Worm (Caenorhabditis elegans) whole organism, L2 larva: ENCODE data around the gene R07E5.4.

Experiments
- F13H6.1 ChIP-seq: sonication (generic microtip); optimal IDR thresholded peaks from 2 replicates; lab custom pipeline; 2016; ENCODE audit warnings: missing genetic modification characterization, missing compliant biosample characterization
- Y55F3AM.14 ChIP-seq: fragments of 200-800 bp; sonication (Bioruptor generic); optimal IDR thresholded peaks from 2 replicates; lab custom pipeline; 2018; ENCODE audit warnings: mild to moderate bottlenecking, missing genetic modification characterization, missing compliant biosample characterization
- ZK546.5 ChIP-seq: sonication (generic microtip); optimal IDR thresholded peaks from 2 replicates; lab custom pipeline; 2017; ENCODE audit warnings: missing biosample characterization, missing genetic modification characterization
- aly-2 ChIP-seq: fragments of 150-350 bp; optimal IDR thresholded peaks from 2 replicates; lab custom pipeline; 2014; ENCODE audit warnings: missing biosample characterization, missing genetic modification characterization
- ceh-16 ChIP-seq: fragments of 150-350 bp; optimal IDR thresholded peaks from 2 replicates; lab custom pipeline; 2014; ENCODE audit warnings: missing biosample characterization, missing genetic modification characterization
- ceh-82 ChIP-seq: fragments of 150-350 bp; optimal IDR thresholded peaks from 2 replicates; lab custom pipeline; 2014; ENCODE audit warnings: missing biosample characterization, missing genetic modification characterization
- crh-2 ChIP-seq: sonication (generic microtip); optimal IDR thresholded peaks from 2 replicates; lab custom pipeline; 2017; ENCODE audit warnings: missing biosample characterization, missing genetic modification characterization
- elt-1 ChIP-seq: fragments of 150-350 bp; optimal IDR thresholded peaks from 2 replicates; lab custom pipeline; 2014; ENCODE audit warnings: missing biosample characterization, missing genetic modification characterization
- elt-3 ChIP-seq: sonication (generic microtip); optimal IDR thresholded peaks from 2 replicates; lab custom pipeline; 2017; ENCODE audit warnings: missing biosample characterization, missing genetic modification characterization
- fos-1 ChIP-seq: fragments of 150-350 bp; optimal IDR thresholded peaks from 2 replicates; lab custom pipeline; 2014; ENCODE audit warnings: missing biosample characterization, missing genetic modification characterization
- gmeb-1 ChIP-seq: fragments of 150-350 bp; optimal IDR thresholded peaks from 2 replicates; lab custom pipeline; 2014; ENCODE audit warnings: missing biosample characterization, missing genetic modification characterization
- lin-13 ChIP-seq: fragments of 150-350 bp; optimal IDR thresholded peaks from 2 replicates; lab custom pipeline; 2014; ENCODE audit warnings: missing biosample characterization, missing genetic modification reagents, missing genetic modification characterization
- lin-39 ChIP-seq: fragments of 150-350 bp; optimal IDR thresholded peaks from 2 replicates; lab custom pipeline; 2014; ENCODE audit warnings: missing biosample characterization, missing genetic modification reagents, missing genetic modification characterization
- lsy-2 ChIP-seq, 2 experiments: fragments of 150-350 bp in 1 of 2; sonication (generic microtip) in 1 of 2; optimal IDR thresholded peaks; 2 replicates each; lab custom pipeline; 2014 to 2017; ENCODE audit warnings: missing biosample characterization in 2 of 2, missing genetic modification characterization in 2 of 2
- mbf-1 ChIP-seq: sonication (generic microtip); optimal IDR thresholded peaks from 2 replicates; lab custom pipeline; 2017; ENCODE audit warnings: missing biosample characterization, missing genetic modification characterization
- mdl-1 ChIP-seq, 2 experiments: fragments of 150-350 bp in 1 of 2; sonication (generic microtip) in 1 of 2; optimal IDR thresholded peaks; 2 replicates each; lab custom pipeline; 2017; ENCODE audit warnings: missing biosample characterization in 2 of 2, missing genetic modification characterization in 2 of 2
- nhr-10 ChIP-seq: sonication (generic microtip); optimal IDR thresholded peaks from 2 replicates; lab custom pipeline; 2017; ENCODE audit warnings: missing biosample characterization, missing genetic modification characterization
- nhr-11 ChIP-seq: fragments of 150-350 bp; optimal IDR thresholded peaks from 2 replicates; lab custom pipeline; 2014; ENCODE audit warnings: missing biosample characterization, missing genetic modification characterization
- nhr-12 ChIP-seq: fragments of 150-350 bp; optimal IDR thresholded peaks from 2 replicates; lab custom pipeline; 2014; ENCODE audit warnings: missing biosample characterization, missing genetic modification characterization
- nhr-129 ChIP-seq: fragments of 150-350 bp; optimal IDR thresholded peaks from 2 replicates; lab custom pipeline; 2014; ENCODE audit warnings: missing biosample characterization, missing genetic modification characterization
- nhr-21 ChIP-seq: fragments of 150-350 bp; optimal IDR thresholded peaks from 2 replicates; lab custom pipeline; 2014; ENCODE audit warnings: missing biosample characterization, missing genetic modification characterization
- nhr-25 ChIP-seq: fragments of 150-350 bp; sonication (generic microtip); optimal IDR thresholded peaks from 3 replicates; lab custom pipeline; 2014; ENCODE audit warnings: missing biosample characterization, missing genetic modification characterization
- nhr-77 ChIP-seq: fragments of 150-350 bp; optimal IDR thresholded peaks from 2 replicates; lab custom pipeline; 2014; ENCODE audit warnings: missing biosample characterization, missing genetic modification characterization
- peb-1 ChIP-seq: fragments of 150-350 bp; optimal IDR thresholded peaks from 2 replicates; lab custom pipeline; 2014; ENCODE audit warnings: missing biosample characterization, missing genetic modification characterization
- sem-4 ChIP-seq: fragments of 150-350 bp; optimal IDR thresholded peaks from 2 replicates; lab custom pipeline; 2014; ENCODE audit warnings: missing biosample characterization, missing genetic modification reagents, missing genetic modification characterization
- skn-1 ChIP-seq: sonication (generic microtip); optimal IDR thresholded peaks from 2 replicates; lab custom pipeline; 2017; ENCODE audit warnings: missing biosample characterization, missing genetic modification characterization
- sma-3 ChIP-seq: sonication (generic microtip); optimal IDR thresholded peaks from 2 replicates; lab custom pipeline; 2016; ENCODE audit warnings: missing genetic modification reagents, missing genetic modification characterization, missing compliant biosample characterization
- sma-9 ChIP-seq, 2 experiments: fragments of 150-350 bp in 1 of 2; sonication (generic microtip) in 1 of 2; optimal IDR thresholded peaks; 2 replicates each; lab custom pipeline; 2014 to 2016; ENCODE audit warnings: missing genetic modification characterization in 2 of 2, mild to moderate bottlenecking in 1 of 2, missing biosample characterization in 1 of 2, missing compliant biosample characterization in 1 of 2, missing genetic modification reagents in 1 of 2, moderate library complexity in 1 of 2
- unc-55 ChIP-seq: fragments of 150-350 bp; sonication (generic microtip); optimal IDR thresholded peaks from 3 replicates; lab custom pipeline; 2014; ENCODE audit warnings: missing biosample characterization, missing genetic modification reagents, missing genetic modification characterization
- unc-62 ChIP-seq: fragments of 150-350 bp; optimal IDR thresholded peaks from 2 replicates; lab custom pipeline; 2014; ENCODE audit warnings: missing biosample characterization, missing genetic modification reagents, missing genetic modification characterization
- zag-1 ChIP-seq: fragments of 150-350 bp; optimal IDR thresholded peaks from 2 replicates; lab custom pipeline; 2014; ENCODE audit warnings: missing biosample characterization, missing genetic modification characterization
- ztf-1 ChIP-seq: fragments of 200-800 bp; sonication (Bioruptor generic); conservative IDR thresholded peaks from 2 replicates; pipeline ENCODE4 v1.3.6; 2022; ENCODE audit warnings: missing genetic modification characterization, missing compliant biosample characterization
- ztf-4 ChIP-seq: fragments of 150-350 bp; optimal IDR thresholded peaks from 2 replicates; lab custom pipeline; 2014; ENCODE audit warnings: missing biosample characterization, missing genetic modification characterization

The R07E5.4 gene

ce11 chrIII:4394496-4394895 is at the start of gene R07E5.4:
Gene R07E5.4 (plus strand): TSS chrIII:4394796.
- TF ChIP-seq nhr-21 (tag; lab: Kevin White, UChicago) (no peak), skn-1 (tag; lab: Kevin White, UChicago) (no peak), F13H6.1 (no peak), elt-3 (tag; lab: Kevin White, UChicago) (no peak), fos-1 (tag; lab: Kevin White, UChicago) (no peak), nhr-12 (tag; lab: Kevin White, UChicago) (no peak), Y55F3AM.14 (no peak), mbf-1 (tag; lab: Kevin White, UChicago) (no peak), ztf-4 (tag; lab: Kevin White, UChicago) (no peak), sem-4 (no peak), lin-39 (tag; lab: Kevin White, UChicago) (no peak), lsy-2 (tag; optimal IDR thresholded peaks at IDR 0.05; lab: Kevin White, UChicago) (no peak), ZK546.5 (tag; lab: Kevin White, UChicago) (no peak), nhr-11 (tag; lab: Kevin White, UChicago) (no peak), ceh-82 (no peak), nhr-77 (tag; lab: Kevin White, UChicago) (no peak), sma-3 (GFP tag; lab: Kevin White, UChicago) (no peak), zag-1 (tag; lab: Kevin White, UChicago) (no peak), unc-62 (GFP tag; lab: Kevin White, UChicago) (no peak)

- no peak for TF ChIP-seq nhr-10 (tag; lab: Kevin White, UChicago)
- TF ChIP-seq sem-4: no peak
- TF ChIP-seq lin-13 (GFP tag; lab: Kevin White, UChicago): no peak
- no peak for TF ChIP-seq gmeb-1 (tag; lab: Kevin White, UChicago)
- no peak for TF ChIP-seq fos-1 (tag; lab: Kevin White, UChicago)
- TF ChIP-seq ceh-82: no peak
Measured at ce11 chrIII:4345034-4345433, 49.6 kb upstream of the R07E5.4 start, which contains the start of gene hse-5. Gene hse-5 (plus strand): TSS chrIII:4345334.

ce11 chrIII:4349799-4350198 is 44.8 kb upstream of the R07E5.4 start, which contains the start of gene B0285.6:
Gene B0285.6 (plus strand): TSS chrIII:4350099.
- TF ChIP-seq mbf-1 (tag; lab: Kevin White, UChicago) (no peak), elt-3 (tag; lab: Kevin White, UChicago) (no peak), ZK546.5 (tag; lab: Kevin White, UChicago) (no peak), mdl-1 (tag; optimal IDR thresholded peaks at IDR 0.05; lab: Kevin White, UChicago) (no peak), nhr-21 (tag; lab: Kevin White, UChicago) (no peak), crh-2 (tag; lab: Kevin White, UChicago) (no peak), unc-55 (GFP tag; lab: Kevin White, UChicago) (no peak), aly-2 (no peak), peb-1 (tag; lab: Kevin White, UChicago) (no peak), ztf-1 (GFP tag; lab: Robert Waterston, UW) (no peak), skn-1 (tag; lab: Kevin White, UChicago) (no peak), gmeb-1 (tag; lab: Kevin White, UChicago) (no peak)

ce11 chrIII:4356384-4356783 is 38.2 kb upstream of the R07E5.4 start, which contains the start of gene mnp-1:
Gene mnp-1 (plus strand): TSS chrIII:4356594.
- TF ChIP-seq peb-1 (tag; lab: Kevin White, UChicago) (no peak), nhr-25 (tag; lab: Kevin White, UChicago) (no peak), ceh-16 (no peak), fos-1 (tag; lab: Kevin White, UChicago) (no peak), elt-1 (tag; lab: Kevin White, UChicago) (no peak), crh-2 (tag; lab: Kevin White, UChicago) (no peak), sma-9 (GFP tag; optimal IDR thresholded peaks at IDR 0.05; lab: Kevin White, UChicago) (no peak), sma-9 (tag; optimal IDR thresholded peaks at IDR 0.05; lab: Kevin White, UChicago) (no peak), nhr-21 (tag; lab: Kevin White, UChicago) (no peak), unc-55 (GFP tag; lab: Kevin White, UChicago) (no peak), mdl-1 (tag; optimal IDR thresholded peaks at IDR 0.05; lab: Kevin White, UChicago) (no peak), skn-1 (tag; lab: Kevin White, UChicago) (no peak), Y55F3AM.14 (no peak), lsy-2 (tag; optimal IDR thresholded peaks at IDR 0.05; lab: Kevin White, UChicago) (no peak)

ce11 chrIII:4357438-4357837 is 37.2 kb upstream of the R07E5.4 start:
- TF ChIP-seq nhr-129 (tag; lab: Kevin White, UChicago) (peak; percentile 22), fos-1 (tag; lab: Kevin White, UChicago) (peak; percentile 78), nhr-10 (tag; lab: Kevin White, UChicago) (no peak)
